Fruit fly (Drosophila melanogaster) whole organism, embryonic: ENCODE measurements around the gene gish.

ENCODE experiments used
- Asciz ChIP-seq: fragments of 200-800 bp; sonication (Bioruptor generic); optimal IDR thresholded peaks from 2 replicates; lab custom pipeline; 2017; ENCODE audit warnings: missing biosample characterization, mild to moderate bottlenecking, missing genetic modification characterization, missing genetic modification reagents
- CG10366 ChIP-seq: fragments of 200-800 bp; sonication (Bioruptor generic); IDR thresholded peaks from 2 replicates; pipeline ENCODE4 v1.3.6; 2022; ENCODE audit warnings: missing biosample characterization, missing genetic modification characterization
- CG11247 ChIP-seq: fragments of 200-800 bp; sonication (Bioruptor generic); IDR thresholded peaks from 2 replicates; pipeline ENCODE4 v1.3.6; 2022; ENCODE audit warnings: missing biosample characterization, missing genetic modification characterization
- CG11398 ChIP-seq: fragments of 200-800 bp; sonication (Bioruptor generic); optimal IDR thresholded peaks from 2 replicates; lab custom pipeline; 2016; ENCODE audit warnings: missing biosample characterization, missing genetic modification characterization
- CG12071 ChIP-seq: fragments of 200-800 bp; sonication (Bioruptor generic); optimal IDR thresholded peaks from 3 replicates; lab custom pipeline; 2018; ENCODE audit warnings: missing biosample characterization, mild to moderate bottlenecking, missing genetic modification characterization
- CG12659 ChIP-seq: fragments of 200-800 bp; sonication (Bioruptor generic); optimal IDR thresholded peaks from 3 replicates; lab custom pipeline; 2017; ENCODE audit warnings: mild to moderate bottlenecking, missing biosample characterization, missing genetic modification reagents, missing genetic modification characterization
- CG16815 ChIP-seq: fragments of 200-800 bp; sonication (Bioruptor generic); optimal IDR thresholded peaks from 3 replicates; lab custom pipeline; 2017; ENCODE audit warnings: missing biosample characterization, mild to moderate bottlenecking, missing genetic modification characterization
- CG17385 ChIP-seq: fragments of 200-800 bp; sonication (Bioruptor generic); optimal IDR thresholded peaks from 3 replicates; lab custom pipeline; 2018; ENCODE audit warnings: missing biosample characterization, mild to moderate bottlenecking, missing genetic modification characterization
- CG1792 ChIP-seq: fragments of 200-800 bp; sonication (Bioruptor generic); optimal IDR thresholded peaks from 2 replicates; lab custom pipeline; 2016; ENCODE audit warnings: missing biosample characterization, missing genetic modification characterization
- CG18011 ChIP-seq: fragments of 200-800 bp; sonication (Bioruptor generic); optimal IDR thresholded peaks from 2 replicates; lab custom pipeline; 2017; ENCODE audit warnings: missing biosample characterization, missing genetic modification characterization, mild to moderate bottlenecking, moderate library complexity, missing genotype
- CG2712 ChIP-seq: fragments of 200-800 bp; optimal IDR thresholded peaks from 3 replicates; lab custom pipeline; 2019; ENCODE audit warnings: missing biosample characterization, mild to moderate bottlenecking, missing genetic modification characterization, moderate library complexity
- CG30403 ChIP-seq: fragments of 200-800 bp; sonication (Bioruptor generic); optimal IDR thresholded peaks from 3 replicates; lab custom pipeline; 2016; ENCODE audit warnings: missing biosample characterization, missing genetic modification characterization
- CG3407 ChIP-seq: fragments of 200-800 bp; sonication (Bioruptor generic); optimal IDR thresholded peaks from 2 replicates; lab custom pipeline; 2018; ENCODE audit warnings: missing biosample characterization, mild to moderate bottlenecking, missing genetic modification characterization
- CG34376 ChIP-seq: fragments of 200-800 bp; sonication (Bioruptor generic); optimal IDR thresholded peaks from 2 replicates; lab custom pipeline; 2018; ENCODE audit warnings: missing biosample characterization, mild to moderate bottlenecking, missing genetic modification characterization
- CG34422 ChIP-seq: fragments of 200-800 bp; sonication (Bioruptor generic); IDR thresholded peaks from 3 replicates; pipeline ENCODE4 v1.3.6; 2022; ENCODE audit warnings: missing biosample characterization, missing genetic modification characterization
- CG5180 ChIP-seq: fragments of 200-800 bp; sonication (Bioruptor generic); optimal IDR thresholded peaks from 3 replicates; lab custom pipeline; 2017; ENCODE audit warnings: missing biosample characterization, missing genetic modification characterization, mild to moderate bottlenecking, moderate library complexity, missing genetic modification reagents
- CG6683 ChIP-seq: fragments of 200-800 bp; sonication (Bioruptor generic); optimal IDR thresholded peaks from 2 replicates; lab custom pipeline; 2017; ENCODE audit warnings: missing biosample characterization, mild to moderate bottlenecking, missing genetic modification characterization, missing genetic modification reagents
- CG6791 ChIP-seq: fragments of 200-800 bp; sonication (Bioruptor generic); IDR thresholded peaks from 3 replicates; pipeline ENCODE4 v1.3.6; 2022; ENCODE audit warnings: missing biosample characterization, missing genetic modification characterization; ENCODE audit not compliant: partially characterized antibody
- CG7745 ChIP-seq: fragments of 200-800 bp; sonication (Bioruptor generic); optimal IDR thresholded peaks from 2 replicates; lab custom pipeline; 2018; ENCODE audit warnings: missing biosample characterization, mild to moderate bottlenecking, missing genetic modification characterization, moderate library complexity
- CG8765 ChIP-seq: fragments of 200-800 bp; sonication (Bioruptor generic); IDR thresholded peaks from 2 replicates; pipeline ENCODE4 v1.3.6; 2022; ENCODE audit warnings: missing biosample characterization, missing genetic modification characterization
- CG9876 ChIP-seq: fragments of 200-800 bp; sonication (Bioruptor generic); optimal IDR thresholded peaks from 2 replicates; lab custom pipeline; 2016; ENCODE audit warnings: missing biosample characterization, missing genetic modification characterization
- D19B ChIP-seq: fragments of 200-800 bp; sonication (Bioruptor generic); optimal IDR thresholded peaks from 2 replicates; lab custom pipeline; 2017; ENCODE audit warnings: missing biosample characterization, mild to moderate bottlenecking, missing genetic modification characterization
- Ets65A ChIP-seq: fragments of 200-800 bp; sonication (Bioruptor generic); peaks from one replicate; lab custom pipeline; 2016; ENCODE audit warnings: missing biosample characterization, missing genetic modification characterization
- Kr ChIP-seq: fragments of 200-800 bp; sonication (Bioruptor generic); optimal IDR thresholded peaks from 2 replicates; lab custom pipeline; 2017; ENCODE audit warnings: missing biosample characterization, mild to moderate bottlenecking, missing genetic modification characterization
- Lim3 ChIP-seq: fragments of 200-800 bp; sonication (Bioruptor generic); IDR thresholded peaks from 2 replicates; pipeline ENCODE4 v1.3.6; 2022; ENCODE audit warnings: missing biosample characterization, missing genetic modification characterization
- NC2β ChIP-seq: fragments of 200-800 bp; sonication (Bioruptor generic); optimal IDR thresholded peaks from 2 replicates; lab custom pipeline; 2016; ENCODE audit warnings: missing biosample characterization, missing genetic modification characterization
- Nf-YA ChIP-seq: fragments of 200-800 bp; sonication (Bioruptor generic); IDR thresholded peaks from 2 replicates; pipeline ENCODE4 v1.3.6; 2022; ENCODE audit warnings: missing biosample characterization, missing genetic modification characterization
- NfI ChIP-seq: fragments of 200-800 bp; sonication (Bioruptor generic); optimal IDR thresholded peaks from 3 replicates; lab custom pipeline; 2018; ENCODE audit warnings: missing biosample characterization, mild to moderate bottlenecking, missing genetic modification characterization, moderate library complexity
- Ravus ChIP-seq: fragments of 200-800 bp; sonication (Bioruptor generic); IDR thresholded peaks from 2 replicates; pipeline ENCODE4 v1.3.6; 2022; ENCODE audit warnings: missing biosample characterization, missing genetic modification characterization
- Six4 ChIP-seq: fragments of 200-800 bp; sonication (Bioruptor generic); optimal IDR thresholded peaks from 2 replicates; lab custom pipeline; 2016; ENCODE audit warnings: missing biosample characterization, missing genetic modification characterization
- Ssrp ChIP-seq: fragments of 200-800 bp; sonication (Bioruptor generic); optimal IDR thresholded peaks from 2 replicates; lab custom pipeline; 2018; ENCODE audit warnings: missing biosample characterization, mild to moderate bottlenecking, missing genetic modification characterization, moderate library complexity
- Trl ChIP-seq, 3 experiments: fragments of >200 bp in 2 of 3; fragments of 200-800 bp in 1 of 3; sonication (Bioruptor generic) in 1 of 3; optimal IDR thresholded peaks; 2 replicates in 1 of 3; 3 replicates in 2 of 3; lab custom pipeline; 2016 to 2017; ENCODE audit warnings: missing biosample characterization in 1 of 3, missing genetic modification characterization in 1 of 3
- ara ChIP-seq: fragments of 200-800 bp; sonication (Bioruptor generic); IDR thresholded peaks from 2 replicates; pipeline ENCODE4 v1.3.6; 2022; ENCODE audit warnings: missing biosample characterization, missing genetic modification characterization
- chinmo ChIP-seq: fragments of 200-800 bp; sonication (Bioruptor generic); IDR thresholded peaks from 4 replicates; pipeline ENCODE4 v1.3.6; 2022; ENCODE audit warnings: missing biosample characterization, missing genetic modification characterization; ENCODE audit not compliant: partially characterized antibody
- crol ChIP-seq: fragments of 200-800 bp; sonication (Bioruptor generic); IDR thresholded peaks from 2 replicates; pipeline ENCODE4 v1.3.6; 2022; ENCODE audit warnings: missing biosample characterization, missing genetic modification characterization
- crp ChIP-seq, 2 experiments: fragments of 200-800 bp; sonication (Bioruptor generic); optimal IDR thresholded peaks; 2 replicates in 1 of 2; 3 replicates in 1 of 2; lab custom pipeline; 2017; ENCODE audit warnings: missing biosample characterization in 2 of 2, missing genetic modification characterization in 2 of 2, mild to moderate bottlenecking in 1 of 2, moderate library complexity in 1 of 2
- dimm ChIP-seq: fragments of 200-800 bp; sonication (Bioruptor generic); IDR thresholded peaks from 2 replicates; pipeline ENCODE4 v1.3.6; 2022; ENCODE audit warnings: missing biosample characterization, missing genetic modification characterization
- fd3F ChIP-seq: fragments of 200-800 bp; sonication (Bioruptor generic); optimal IDR thresholded peaks from 2 replicates; lab custom pipeline; 2018; ENCODE audit warnings: missing biosample characterization, mild to moderate bottlenecking, missing genetic modification characterization, moderate library complexity
- fd64A ChIP-seq: fragments of 200-800 bp; sonication (Bioruptor generic); optimal IDR thresholded peaks from 3 replicates; lab custom pipeline; 2018; ENCODE audit warnings: missing biosample characterization, mild to moderate bottlenecking, missing genetic modification characterization
- hkb ChIP-seq, 2 experiments: fragments of 200-800 bp in 1 of 2; fragments of >200 bp in 1 of 2; sonication (Bioruptor generic) in 1 of 2; IDR thresholded peaks in 1 of 2; optimal IDR thresholded peaks in 1 of 2; 2 replicates each; pipeline versions ENCODE4 v1.3.6 to Lab custom; 2017 to 2022; ENCODE audit warnings: missing biosample characterization in 1 of 2, missing genetic modification characterization in 1 of 2
- maf-S ChIP-seq: fragments of 200-800 bp; sonication (Bioruptor generic); optimal IDR thresholded peaks from 2 replicates; lab custom pipeline; 2016; ENCODE audit warnings: missing biosample characterization, missing genetic modification characterization
- org-1 ChIP-seq: fragments of 200-800 bp; sonication (Bioruptor generic); optimal IDR thresholded peaks from 2 replicates; lab custom pipeline; 2017; ENCODE audit warnings: missing biosample characterization, missing genetic modification characterization
- phol ChIP-seq: fragments of 200-800 bp; sonication (Bioruptor generic); optimal IDR thresholded peaks from 3 replicates; lab custom pipeline; 2018; ENCODE audit warnings: missing biosample characterization, mild to moderate bottlenecking, missing genetic modification characterization, moderate library complexity
- pita ChIP-seq: fragments of 200-800 bp; sonication (Bioruptor generic); optimal IDR thresholded peaks from 2 replicates; lab custom pipeline; 2017; ENCODE audit warnings: missing biosample characterization, mild to moderate bottlenecking, missing genetic modification characterization
- pzg ChIP-seq: fragments of 200-800 bp; sonication (Bioruptor generic); optimal IDR thresholded peaks from 3 replicates; lab custom pipeline; 2018; ENCODE audit warnings: missing biosample characterization, mild to moderate bottlenecking, missing genetic modification characterization, moderate library complexity
- ranshi ChIP-seq: fragments of 200-800 bp; sonication (Bioruptor generic); IDR thresholded peaks from 2 replicates; pipeline ENCODE4 v1.3.6; 2022; ENCODE audit warnings: missing biosample characterization, missing genetic modification characterization
- seq ChIP-seq: fragments of 200-800 bp; sonication (Bioruptor generic); IDR thresholded peaks from 2 replicates; pipeline ENCODE4 v1.3.6; 2022; ENCODE audit warnings: missing biosample characterization, missing genetic modification characterization
- sob ChIP-seq: fragments of 200-800 bp; sonication (Bioruptor generic); IDR thresholded peaks from 2 replicates; pipeline ENCODE4 v1.3.6; 2022; ENCODE audit warnings: missing biosample characterization, missing genetic modification characterization
- wdn ChIP-seq: fragments of 200-800 bp; sonication (Bioruptor generic); IDR thresholded peaks from 2 replicates; pipeline ENCODE4 v1.3.6; 2022; ENCODE audit warnings: missing biosample characterization, missing genetic modification characterization

Gene gish

dm6 chr3R:16235941-16236712 lies 36.1 kb upstream of the gish start (continued):
- TF ChIP-seq Asciz (GFP tag; lab: Kevin White, UChicago): peak; percentile 92
- TF ChIP-seq CG7745 (tag; lab: Kevin White, UChicago): no peak
- no peak for TF ChIP-seq CG10366
- TF ChIP-seq CG12659 (GFP tag; lab: Kevin White, UChicago): peak; percentile 98
- peak; percentile 30 for TF ChIP-seq CG11398 (GFP tag; lab: Kevin White, UChicago)
- TF ChIP-seq CG11247 (GFP tag; lab: Robert Waterston, UW): no peak
- TF ChIP-seq Ravus (GFP tag; lab: Robert Waterston, UW): no peak
- no peak for TF ChIP-seq crol
- no peak for TF ChIP-seq CG34422 (GFP tag; lab: Robert Waterston, UW)
- no peak for TF ChIP-seq dimm (GFP tag; lab: Robert Waterston, UW)
- peak; percentile 95 for TF ChIP-seq Ssrp (tag; lab: Kevin White, UChicago)
- TF ChIP-seq hkb (optimal IDR thresholded peaks at IDR 0.05; lab: Kevin White, UChicago): no peak
- TF ChIP-seq hkb (GFP tag; IDR thresholded peaks at IDR 0.05; lab: Robert Waterston, UW): no peak
- no peak for TF ChIP-seq Trl (optimal IDR thresholded peaks at IDR 0.05; lab: Kevin White, UChicago)
- TF ChIP-seq Trl (GFP tag; optimal IDR thresholded peaks at IDR 0.05; lab: Kevin White, UChicago): no peak
- TF ChIP-seq Nf-YA (GFP tag; lab: Robert Waterston, UW): no peak
- peak; percentile 89 for TF ChIP-seq fd3F (GFP tag; lab: Kevin White, UChicago)
- no peak for TF ChIP-seq ranshi
- TF ChIP-seq CG34376 (GFP tag; lab: Kevin White, UChicago): no peak
- TF ChIP-seq CG9876 (GFP tag; lab: Kevin White, UChicago): no peak
- no peak for TF ChIP-seq wdn (GFP tag; lab: Robert Waterston, UW)
- peak; percentile 61 for TF ChIP-seq CG18011 (GFP tag; lab: Kevin White, UChicago)
- TF ChIP-seq Lim3 (GFP tag; lab: Robert Waterston, UW): no peak
- peak; percentile 86 for TF ChIP-seq CG6683
- no peak for TF ChIP-seq chinmo
- peak; percentile 86 for TF ChIP-seq CG5180 (GFP tag; lab: Kevin White, UChicago)
- no peak for TF ChIP-seq NC2β (GFP tag; lab: Kevin White, UChicago)
- no peak for TF ChIP-seq CG6791 (GFP tag; lab: Robert Waterston, UW)
- TF ChIP-seq CG3407 (GFP tag; lab: Kevin White, UChicago): peak; percentile 73
- peak; percentile 30 for TF ChIP-seq fd64A (GFP tag; lab: Kevin White, UChicago)
- TF ChIP-seq sob (GFP tag; lab: Robert Waterston, UW): no peak
- peak; percentile 92 for TF ChIP-seq NfI
- peak; percentile 93 for TF ChIP-seq CG16815 (GFP tag; lab: Kevin White, UChicago)
- no peak for TF ChIP-seq CG8765 (GFP tag; lab: Robert Waterston, UW)
- peak; percentile 7 for TF ChIP-seq Kr (GFP tag; lab: Kevin White, UChicago)
- peak; percentile 73 for TF ChIP-seq CG17385 (GFP tag; lab: Kevin White, UChicago)
- TF ChIP-seq pita: no peak
- TF ChIP-seq CG30403 (GFP tag; lab: Kevin White, UChicago): peak; percentile 79
- TF ChIP-seq crp (GFP tag; optimal IDR thresholded peaks at IDR 0.05; lab: Kevin White, UChicago): peak in 1 of 2 experiments; percentile 44
- TF ChIP-seq org-1 (GFP tag; lab: Kevin White, UChicago): peak; percentile 90
- peak; percentile 58 for TF ChIP-seq CG1792 (GFP tag; lab: Kevin White, UChicago)
- TF ChIP-seq ara: no peak
- TF ChIP-seq seq (GFP tag; lab: Robert Waterston, UW): no peak
- peak; percentile 92 for TF ChIP-seq Ets65A (GFP tag; lab: Kevin White, UChicago)
- TF ChIP-seq CG2712 (tag; lab: Kevin White, UChicago): peak; percentile 94
- peak; percentile 80 for TF ChIP-seq Six4 (GFP tag; lab: Kevin White, UChicago)
- TF ChIP-seq pzg (GFP tag; lab: Kevin White, UChicago): no peak
- TF ChIP-seq maf-S (GFP tag; lab: Kevin White, UChicago): no peak
- peak; percentile 95 for TF ChIP-seq phol (tag; lab: Kevin White, UChicago)
- TF ChIP-seq D19B (GFP tag; lab: Kevin White, UChicago): peak; percentile 87
- peak; percentile 18 for TF ChIP-seq CG12071
